Fruit fly (Drosophila melanogaster) whole organism, embryonic: ENCODE results near the gene Phb1.

ENCODE experiments used
- Aef1 ChIP-seq: fragments of 200-800 bp; sonication (Bioruptor generic); IDR thresholded peaks from 3 replicates; pipeline ENCODE4 v1.3.6; 2022; ENCODE audit warnings: missing biosample characterization, missing genetic modification characterization
- Antp ChIP-seq: fragments of 200-800 bp; sonication (Bioruptor generic); optimal IDR thresholded peaks from 3 replicates; lab custom pipeline; 2016; ENCODE audit warnings: missing biosample characterization, missing genetic modification characterization
- Atf3 ChIP-seq: fragments of 200-800 bp; sonication (Bioruptor generic); optimal IDR thresholded peaks from 3 replicates; lab custom pipeline; 2016; ENCODE audit warnings: missing biosample characterization, missing genetic modification characterization
- Bteb2 ChIP-seq: fragments of 200-800 bp; sonication (Bioruptor generic); optimal IDR thresholded peaks from 2 replicates; lab custom pipeline; 2016; ENCODE audit warnings: missing biosample characterization, missing genetic modification characterization
- CG10147 ChIP-seq: fragments of 200-800 bp; sonication (Bioruptor generic); optimal IDR thresholded peaks from 2 replicates; lab custom pipeline; 2019; ENCODE audit warnings: missing biosample characterization, mild to moderate bottlenecking, missing genetic modification characterization, moderate library complexity
- CG11504 ChIP-seq: fragments of 200-800 bp; sonication (Bioruptor generic); optimal IDR thresholded peaks from 3 replicates; lab custom pipeline; 2019; ENCODE audit warnings: missing biosample characterization, mild to moderate bottlenecking, missing genetic modification characterization, moderate library complexity
- CG12744 ChIP-seq: fragments of 200-800 bp; sonication (Bioruptor generic); optimal IDR thresholded peaks from 2 replicates; lab custom pipeline; 2016; ENCODE audit warnings: missing biosample characterization, missing genetic modification characterization
- CG15073 ChIP-seq: fragments of 200-800 bp; sonication (Bioruptor generic); optimal IDR thresholded peaks from 2 replicates; lab custom pipeline; 2016; ENCODE audit warnings: missing biosample characterization, missing genetic modification characterization
- CG15696 ChIP-seq: fragments of 200-800 bp; sonication (Bioruptor generic); optimal IDR thresholded peaks from 2 replicates; lab custom pipeline; 2019; ENCODE audit warnings: missing biosample characterization, mild to moderate bottlenecking, missing genetic modification characterization, moderate library complexity
- CG16779 ChIP-seq: fragments of 200-800 bp; sonication (Bioruptor generic); IDR thresholded peaks from 2 replicates; pipeline ENCODE4 v1.3.6; 2022; ENCODE audit warnings: missing biosample characterization, missing genetic modification characterization
- CG16813 ChIP-seq: fragments of 200-800 bp; sonication (Bioruptor generic); IDR thresholded peaks from 3 replicates; pipeline ENCODE4 v1.3.6; 2022; ENCODE audit warnings: missing biosample characterization, missing genetic modification characterization; ENCODE audit not compliant: partially characterized antibody
- CG17612 ChIP-seq: fragments of 200-800 bp; sonication (Bioruptor generic); IDR thresholded peaks from 2 replicates; pipeline ENCODE4 v1.3.6; 2022; ENCODE audit warnings: missing biosample characterization, missing genetic modification characterization
- CG18599 ChIP-seq: fragments of 200-800 bp; sonication (Bioruptor generic); optimal IDR thresholded peaks from 3 replicates; lab custom pipeline; 2017; ENCODE audit warnings: missing biosample characterization, missing genetic modification characterization, mild to moderate bottlenecking, moderate library complexity, missing genetic modification reagents
- CG18619 ChIP-seq: fragments of 200-800 bp; sonication (Bioruptor generic); optimal IDR thresholded peaks from 3 replicates; lab custom pipeline; 2017; ENCODE audit warnings: missing biosample characterization, mild to moderate bottlenecking, missing genetic modification characterization
- CG18764 ChIP-seq: fragments of 200-800 bp; sonication (Bioruptor generic); optimal IDR thresholded peaks from 3 replicates; lab custom pipeline; 2016; ENCODE audit warnings: missing biosample characterization, missing genetic modification characterization
- CG3838 ChIP-seq: fragments of 200-800 bp; sonication (Bioruptor generic); optimal IDR thresholded peaks from 3 replicates; lab custom pipeline; 2016; ENCODE audit warnings: missing biosample characterization, missing genetic modification characterization
- CG6654 ChIP-seq: fragments of 200-800 bp; sonication (Bioruptor generic); optimal IDR thresholded peaks from 2 replicates; lab custom pipeline; 2017; ENCODE audit warnings: missing biosample characterization, mild to moderate bottlenecking, missing genetic modification characterization
- CG6854 ChIP-seq: fragments of 200-800 bp; sonication (Bioruptor generic); optimal IDR thresholded peaks from 3 replicates; lab custom pipeline; 2017; ENCODE audit warnings: missing biosample characterization, mild to moderate bottlenecking, missing genetic modification characterization
- CG7271 ChIP-seq: fragments of 200-800 bp; sonication (Bioruptor generic); optimal IDR thresholded peaks from 2 replicates; lab custom pipeline; 2018; ENCODE audit warnings: missing biosample characterization, mild to moderate bottlenecking, missing genetic modification characterization, moderate library complexity
- CG7786 ChIP-seq: fragments of 200-800 bp; sonication (Bioruptor generic); optimal IDR thresholded peaks from 2 replicates; lab custom pipeline; 2016; ENCODE audit warnings: missing biosample characterization, missing genetic modification characterization
- CG7928 ChIP-seq: fragments of 200-800 bp; sonication (Bioruptor generic); optimal IDR thresholded peaks from 2 replicates; lab custom pipeline; 2017; ENCODE audit warnings: missing biosample characterization, mild to moderate bottlenecking, missing genetic modification characterization
- CG8089 ChIP-seq: fragments of 200-800 bp; sonication (Bioruptor generic); optimal IDR thresholded peaks from 3 replicates; lab custom pipeline; 2016; ENCODE audit warnings: missing biosample characterization, missing genetic modification characterization
- CG8924 ChIP-seq: fragments of 200-800 bp; optimal IDR thresholded peaks from 3 replicates; lab custom pipeline; 2019; ENCODE audit warnings: missing biosample characterization, mild to moderate bottlenecking, missing genetic modification characterization, moderate library complexity
- Chrac-16 ChIP-seq: fragments of 200-800 bp; sonication (Bioruptor generic); optimal IDR thresholded peaks from 3 replicates; lab custom pipeline; 2016; ENCODE audit warnings: missing biosample characterization, missing genetic modification characterization
- CoRest ChIP-seq: fragments of 200-800 bp; sonication (Bioruptor generic); optimal IDR thresholded peaks from 3 replicates; lab custom pipeline; 2018; ENCODE audit warnings: missing biosample characterization, mild to moderate bottlenecking, missing genetic modification characterization, moderate library complexity
- Eip74EF ChIP-seq, 2 experiments: fragments of 200-800 bp in 1 of 2; fragments of >200 bp in 1 of 2; sonication (Bioruptor generic) in 1 of 2; optimal IDR thresholded peaks; 2 replicates each; lab custom pipeline; 2017 to 2019; ENCODE audit warnings: missing biosample characterization in 2 of 2, missing genetic modification characterization in 2 of 2, mild to moderate bottlenecking in 1 of 2, moderate library complexity in 1 of 2
- Hr78 ChIP-seq, 2 experiments: fragments of 200-800 bp in 1 of 2; fragments of >200 bp in 1 of 2; sonication (Bioruptor generic) in 1 of 2; optimal IDR thresholded peaks; 2 replicates each; lab custom pipeline; 2017 to 2019; ENCODE audit warnings: missing biosample characterization in 2 of 2, missing genetic modification characterization in 2 of 2, mild to moderate bottlenecking in 1 of 2, moderate library complexity in 1 of 2
- Med ChIP-seq: fragments of 200-800 bp; sonication (Bioruptor generic); peaks from one replicate; lab custom pipeline; 2016; ENCODE audit warnings: missing biosample characterization, missing genetic modification characterization, mild to moderate bottlenecking, inconsistent platforms, moderate library complexity
- Neu2 ChIP-seq: fragments of 200-800 bp; sonication (Bioruptor generic); optimal IDR thresholded peaks from 3 replicates; lab custom pipeline; 2016; ENCODE audit warnings: missing biosample characterization, missing genetic modification characterization, borderline replicate concordance
- Nf-YC ChIP-seq: fragments of 200-800 bp; optimal IDR thresholded peaks from 3 replicates; lab custom pipeline; 2019; ENCODE audit warnings: missing biosample characterization, mild to moderate bottlenecking, missing genetic modification characterization, moderate library complexity
- Pdp1 ChIP-seq, 2 experiments: fragments of 200-800 bp; sonication (Bioruptor generic); optimal IDR thresholded peaks; 3 replicates each; lab custom pipeline; 2016; ENCODE audit warnings: missing biosample characterization in 2 of 2, missing genetic modification characterization in 2 of 2, mild to moderate bottlenecking in 1 of 2, moderate library complexity in 1 of 2
- Sry-δ ChIP-seq: fragments of 200-800 bp; sonication (Bioruptor generic); optimal IDR thresholded peaks from 2 replicates; lab custom pipeline; 2016; ENCODE audit warnings: missing biosample characterization, missing genetic modification characterization
- TFAM ChIP-seq: fragments of 200-800 bp; sonication (Bioruptor generic); optimal IDR thresholded peaks from 2 replicates; lab custom pipeline; 2017; ENCODE audit warnings: missing biosample characterization, missing genetic modification characterization, inconsistent platforms
- Tbp ChIP-seq: fragments of >200 bp; optimal IDR thresholded peaks from 2 replicates; lab custom pipeline; 2018; ENCODE audit warnings: missing biosample characterization, missing genetic modification characterization
- amos ChIP-seq: fragments of 200-800 bp; sonication (Bioruptor generic); IDR thresholded peaks from 2 replicates; pipeline ENCODE4 v1.3.6; 2022; ENCODE audit warnings: missing biosample characterization, missing genetic modification characterization; ENCODE audit not compliant: partially characterized antibody
- bab2 ChIP-seq: fragments of 200-800 bp; sonication (Bioruptor generic); optimal IDR thresholded peaks from 2 replicates; lab custom pipeline; 2016; ENCODE audit warnings: missing biosample characterization, missing genetic modification characterization
- btn ChIP-seq: fragments of 200-800 bp; sonication (Bioruptor generic); optimal IDR thresholded peaks from 2 replicates; lab custom pipeline; 2016; ENCODE audit warnings: missing biosample characterization, missing genetic modification characterization
- disco-r ChIP-seq: fragments of 200-800 bp; sonication (Bioruptor generic); optimal IDR thresholded peaks from 2 replicates; lab custom pipeline; 2016; ENCODE audit warnings: missing biosample characterization, missing genetic modification characterization
- dmrt11E ChIP-seq: fragments of 200-800 bp; sonication (Bioruptor generic); optimal IDR thresholded peaks from 3 replicates; lab custom pipeline; 2018; ENCODE audit warnings: missing biosample characterization, mild to moderate bottlenecking, missing genetic modification characterization, moderate library complexity
- gfzf ChIP-seq: fragments of 200-800 bp; sonication (Bioruptor generic); optimal IDR thresholded peaks from 2 replicates; lab custom pipeline; 2016; ENCODE audit warnings: missing biosample characterization, mild to moderate bottlenecking, missing genetic modification characterization, moderate library complexity
- gsb ChIP-seq: fragments of 200-800 bp; sonication (Bioruptor generic); IDR thresholded peaks from 2 replicates; pipeline ENCODE4 v1.3.6; 2022; ENCODE audit warnings: missing biosample characterization, missing genetic modification characterization
- jigr1 ChIP-seq: fragments of 200-800 bp; sonication (Bioruptor generic); IDR thresholded peaks from 3 replicates; pipeline ENCODE4 v1.3.6; 2022; ENCODE audit warnings: missing biosample characterization, missing genetic modification characterization
- lab ChIP-seq: fragments of 200-800 bp; sonication (Bioruptor generic); optimal IDR thresholded peaks from 3 replicates; lab custom pipeline; 2017; ENCODE audit warnings: missing biosample characterization, missing genetic modification characterization, mild to moderate bottlenecking, moderate library complexity, missing genetic modification reagents
- nerfin-1 ChIP-seq: fragments of 200-800 bp; sonication (Bioruptor generic); optimal IDR thresholded peaks from 3 replicates; lab custom pipeline; 2019; ENCODE audit warnings: missing biosample characterization, mild to moderate bottlenecking, missing genetic modification characterization, moderate library complexity
- org-1 ChIP-seq: fragments of 200-800 bp; sonication (Bioruptor generic); optimal IDR thresholded peaks from 2 replicates; lab custom pipeline; 2017; ENCODE audit warnings: missing biosample characterization, missing genetic modification characterization
- pfk ChIP-seq: fragments of 200-800 bp; sonication (Bioruptor generic); optimal IDR thresholded peaks from 2 replicates; lab custom pipeline; 2018; ENCODE audit warnings: missing biosample characterization, mild to moderate bottlenecking, missing genetic modification characterization, moderate library complexity
- rib ChIP-seq: fragments of 200-800 bp; sonication (Bioruptor generic); IDR thresholded peaks from 2 replicates; pipeline ENCODE4 v1.3.6; 2022; ENCODE audit warnings: missing biosample characterization, missing genetic modification characterization
- slou ChIP-seq: fragments of 200-800 bp; sonication (Bioruptor generic); optimal IDR thresholded peaks from 3 replicates; lab custom pipeline; 2016; ENCODE audit warnings: missing biosample characterization, missing genetic modification characterization
- slp2 ChIP-seq: fragments of 200-800 bp; sonication (Bioruptor generic); optimal IDR thresholded peaks from 2 replicates; lab custom pipeline; 2016; ENCODE audit warnings: missing biosample characterization, missing genetic modification characterization
- sr ChIP-seq: fragments of 200-800 bp; sonication (Bioruptor generic); IDR thresholded peaks from 3 replicates; pipeline ENCODE4 v1.3.6; 2022; ENCODE audit warnings: missing biosample characterization, missing genetic modification characterization
- stc ChIP-seq: fragments of 200-800 bp; sonication (Bioruptor generic); IDR thresholded peaks from 2 replicates; pipeline ENCODE4 v1.3.6; 2022; ENCODE audit warnings: missing biosample characterization, missing genetic modification characterization

Gene Phb1

DNA sequence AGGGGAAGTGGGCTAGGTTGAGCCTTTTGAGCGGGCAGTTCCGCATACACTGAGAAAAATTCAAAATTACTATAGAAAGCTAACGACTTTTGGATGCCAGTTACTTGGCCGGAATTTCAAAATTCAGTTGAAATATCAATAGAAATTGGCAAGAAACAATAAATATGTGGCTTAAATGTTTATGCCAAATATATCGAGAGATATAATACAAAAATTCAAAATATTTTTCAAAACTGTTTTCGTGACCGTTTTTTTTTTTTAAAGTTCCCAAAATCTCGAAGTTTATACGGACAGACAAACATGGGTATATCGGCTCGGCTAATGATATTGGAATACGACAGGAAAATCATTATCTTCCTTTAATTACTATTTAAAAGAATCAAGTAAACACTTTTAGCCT is 2.7 kb downstream of the Phb1 start (continued):
- no peak for TF ChIP-seq disco-r
- peak; percentile 11 to 26 for TF ChIP-seq Pdp1 (GFP tag; optimal IDR thresholded peaks at IDR 0.05; lab: Kevin White, UChicago)
- TF ChIP-seq Neu2 (GFP tag; lab: Kevin White, UChicago): no peak
- TF ChIP-seq slp2 (GFP tag; lab: Kevin White, UChicago): peak; percentile 46
- TF ChIP-seq CG17612 (GFP tag; lab: Robert Waterston, UW): 0 out of 2 replicates have a peak, but pooled peaks have one; percentile 15
- no peak for TF ChIP-seq btn (GFP tag; lab: Kevin White, UChicago)
- no peak for TF ChIP-seq Bteb2 (GFP tag; lab: Kevin White, UChicago)
- no peak for TF ChIP-seq amos (GFP tag; lab: Robert Waterston, UW)
- TF ChIP-seq Sry-δ (GFP tag; lab: Kevin White, UChicago): no peak
- no peak for TF ChIP-seq Nf-YC (tag; lab: Kevin White, UChicago)
- TF ChIP-seq Aef1 (GFP tag; lab: Robert Waterston, UW): no peak
- peak; percentile 29 for TF ChIP-seq CG6854 (GFP tag; lab: Kevin White, UChicago)
- TF ChIP-seq CoRest: peak; percentile 55
- no peak for TF ChIP-seq slou (GFP tag; lab: Kevin White, UChicago)
- no peak for TF ChIP-seq stc
- TF ChIP-seq CG7271 (tag; lab: Kevin White, UChicago): no peak
- TF ChIP-seq CG6654 (GFP tag; lab: Kevin White, UChicago): no peak
- TF ChIP-seq Tbp (GFP tag; lab: Kevin White, UChicago): no peak
- TF ChIP-seq Atf3 (GFP tag; lab: Kevin White, UChicago): no peak
- TF ChIP-seq CG3838 (GFP tag; lab: Kevin White, UChicago): no peak
- no peak for TF ChIP-seq TFAM (GFP tag; lab: Kevin White, UChicago)
- no peak for TF ChIP-seq nerfin-1 (tag; lab: Kevin White, UChicago)
- TF ChIP-seq Med: peak; percentile 65
- no peak for TF ChIP-seq Hr78 (GFP tag; optimal IDR thresholded peaks at IDR 0.05; lab: Kevin White, UChicago)
- TF ChIP-seq CG8924 (tag; lab: Kevin White, UChicago): no peak
- TF ChIP-seq jigr1 (GFP tag; lab: Robert Waterston, UW): no peak
- TF ChIP-seq dmrt11E (tag; lab: Kevin White, UChicago): no peak
- TF ChIP-seq gsb: no peak
- no peak for TF ChIP-seq Chrac-16 (GFP tag; lab: Kevin White, UChicago)
- no peak for TF ChIP-seq CG7786 (GFP tag; lab: Kevin White, UChicago)
- peak; percentile 63 for TF ChIP-seq CG11504
- TF ChIP-seq CG7928: no peak
- TF ChIP-seq bab2 (GFP tag; lab: Kevin White, UChicago): no peak
- TF ChIP-seq lab (GFP tag; lab: Kevin White, UChicago): peak; percentile 59
- no peak for TF ChIP-seq CG16813
- no peak for TF ChIP-seq sr (GFP tag; lab: Robert Waterston, UW)
- no peak for TF ChIP-seq CG15696 (tag; lab: Kevin White, UChicago)
- TF ChIP-seq gfzf (GFP tag; lab: Kevin White, UChicago): no peak
- peak; percentile 9 for TF ChIP-seq org-1 (GFP tag; lab: Kevin White, UChicago)
- TF ChIP-seq rib (GFP tag; lab: Robert Waterston, UW): no peak
- TF ChIP-seq CG16779 (GFP tag; lab: Robert Waterston, UW): no peak
- no peak for TF ChIP-seq pfk
- no peak for TF ChIP-seq Eip74EF (GFP tag; optimal IDR thresholded peaks at IDR 0.05; lab: Kevin White, UChicago)
- no peak for TF ChIP-seq CG15073
- peak; percentile 2 for TF ChIP-seq CG18764 (GFP tag; lab: Kevin White, UChicago)
- TF ChIP-seq Antp (GFP tag; lab: Kevin White, UChicago): peak; percentile 7
- peak; percentile 29 for TF ChIP-seq CG18619 (GFP tag; lab: Kevin White, UChicago)
- peak; percentile 57 for TF ChIP-seq CG18599 (GFP tag; lab: Kevin White, UChicago)
- TF ChIP-seq CG12744: no peak
- no peak for TF ChIP-seq CG8089 (GFP tag; lab: Kevin White, UChicago)
- TF ChIP-seq CG10147 (GFP tag; lab: Kevin White, UChicago): peak; percentile 35
